Fruit fly (Drosophila melanogaster): ENCODE results near the gene Adk2.

Adk2 gene

dm6 chr3L:13021727-13022126 is 761 bp downstream of the Adk2 start (continued):
- TF ChIP-seq oc (tag; optimal IDR thresholded peaks at IDR 0.05) (no peak), CG32532 (GFP tag; IDR thresholded peaks at IDR 0.05) (peak; percentile 47; the same call in 1 of the 2 replicates), CG7786 (GFP tag; optimal IDR thresholded peaks at IDR 0.05) (no peak), Dfd (GFP tag; optimal IDR thresholded peaks at IDR 0.05) (no peak), ab (GFP tag; optimal IDR thresholded peaks at IDR 0.05) (no peak), CG9609 (GFP tag; optimal IDR thresholded peaks at IDR 0.05) (no peak), lbe (GFP tag; optimal IDR thresholded peaks at IDR 0.05) (peak; percentile 45), CG18476 (GFP tag; optimal IDR thresholded peaks at IDR 0.05) (no peak), CG43689 (GFP tag; IDR thresholded peaks at IDR 0.05) (no peak), grau (tag; optimal IDR thresholded peaks at IDR 0.05) (peak; percentile 34), pan (optimal IDR thresholded peaks at IDR 0.05) (no peak), pan (GFP tag; optimal IDR thresholded peaks at IDR 0.05 in 1 of 2, IDR thresholded peaks at IDR 0.05 in 1 of 2) (peak in 1 of 2 experiments; percentile 38), bcd (GFP tag; optimal IDR thresholded peaks at IDR 0.05) (no peak), MTF-1 (GFP tag; optimal IDR thresholded peaks at IDR 0.05; ENCODE audit: borderline replicate concordance) (no peak), CG7271 (tag; optimal IDR thresholded peaks at IDR 0.05) (no peak), CG6791 (GFP tag; IDR thresholded peaks at IDR 0.05; ENCODE audit: partially characterized antibody) (no peak), ttk (GFP tag; IDR thresholded peaks at IDR 0.05) (no peak), B-H2 (GFP tag; optimal IDR thresholded peaks at IDR 0.05) (no peak), onecut (GFP tag; IDR thresholded peaks at IDR 0.05) (0 out of 2 replicates have a peak, but pooled peaks have one; percentile 22), Oli (tag; optimal IDR thresholded peaks at IDR 0.05) (no peak), CG16863 (GFP tag; optimal IDR thresholded peaks at IDR 0.05) (no peak), sc (optimal IDR thresholded peaks at IDR 0.05) (no peak), sc (GFP tag; optimal IDR thresholded peaks at IDR 0.05) (no peak), PHDP (tag; optimal IDR thresholded peaks at IDR 0.05) (peak; percentile 7), CG7928 (GFP tag; optimal IDR thresholded peaks at IDR 0.05) (no peak), CG34376 (GFP tag; optimal IDR thresholded peaks at IDR 0.05) (peak; percentile 42), pnt (GFP tag; optimal IDR thresholded peaks at IDR 0.05) (no peak), p53 (GFP tag; optimal IDR thresholded peaks at IDR 0.05) (no peak), CG17328 (GFP tag; IDR thresholded peaks at IDR 0.05) (no peak), twi (tag; optimal IDR thresholded peaks at IDR 0.05) (no peak), hbn (GFP tag; IDR thresholded peaks at IDR 0.05; ENCODE audit: partially characterized antibody) (no peak), Gug (GFP tag; IDR thresholded peaks at IDR 0.05) (no peak), az2 (GFP tag; optimal IDR thresholded peaks at IDR 0.05) (no peak), Dip3 (GFP tag; optimal IDR thresholded peaks at IDR 0.05) (no peak), CG12071 (GFP tag; optimal IDR thresholded peaks at IDR 0.05) (peak; percentile 3), hb (GFP tag; IDR thresholded peaks at IDR 0.05; ENCODE audit: partially characterized antibody) (no peak), corto (GFP tag; optimal IDR thresholded peaks at IDR 0.05) (no peak), CG18599 (GFP tag; optimal IDR thresholded peaks at IDR 0.05) (peak; percentile 46), nmo (GFP tag; optimal IDR thresholded peaks at IDR 0.05) (no peak), sqz (GFP tag; optimal IDR thresholded peaks at IDR 0.05) (no peak), CG1647 (GFP tag; optimal IDR thresholded peaks at IDR 0.05) (no peak), mirr (GFP tag; optimal IDR thresholded peaks at IDR 0.05) (peak; percentile 14), CG9437 (GFP tag; optimal IDR thresholded peaks at IDR 0.05) (no peak), org-1 (GFP tag; optimal IDR thresholded peaks at IDR 0.05) (peak; percentile 4), Abd-B (GFP tag; optimal IDR thresholded peaks at IDR 0.05) (no peak), Spps (tag; optimal IDR thresholded peaks at IDR 0.05) (no peak), CoRest (tag; optimal IDR thresholded peaks at IDR 0.05) (peak; percentile 11), Deaf1 (tag; optimal IDR thresholded peaks at IDR 0.05) (no peak), Hmx (GFP tag; optimal IDR thresholded peaks at IDR 0.05) (no peak), CTCF (GFP tag; optimal IDR thresholded peaks at IDR 0.05) (no peak), CG11695 (GFP tag; IDR thresholded peaks at IDR 0.05) (peak; percentile 61; the same call in 1 of the 3 replicates), CG3838 (GFP tag; optimal IDR thresholded peaks at IDR 0.05) (no peak), Xrp1 (GFP tag; IDR thresholded peaks at IDR 0.05) (no peak)
